Worm (Caenorhabditis elegans) whole organism, early embryonic: ENCODE results near the gene Y32B12B.2.

ENCODE experiments used
- B0310.2 ChIP-seq: sonication (generic microtip); optimal IDR thresholded peaks from 2 replicates; lab custom pipeline; 2016; ENCODE audit warnings: mild to moderate bottlenecking, missing genetic modification characterization, missing compliant biosample characterization
- F13C5.2 ChIP-seq: sonication (generic microtip); optimal IDR thresholded peaks from 2 replicates; lab custom pipeline; 2017; ENCODE audit warnings: mild to moderate bottlenecking, missing genetic modification characterization, inconsistent platforms, missing compliant biosample characterization
- ama-1 ChIP-seq: fragments of 150-350 bp; optimal IDR thresholded peaks from 2 replicates; lab custom pipeline; 2014
- ceh-36 ChIP-seq: sonication (generic microtip); optimal IDR thresholded peaks from 2 replicates; lab custom pipeline; 2016; ENCODE audit warnings: missing genetic modification characterization, inconsistent platforms, missing compliant biosample characterization
- flt-1 ChIP-seq: fragments of 200-800 bp; sonication (Bioruptor generic); IDR thresholded peaks from 2 replicates; pipeline ENCODE4 v1.3.6; 2022; ENCODE audit warnings: missing genetic modification characterization, missing compliant biosample characterization
- hmbx-1 ChIP-seq: sonication (generic microtip); optimal IDR thresholded peaks from 2 replicates; lab custom pipeline; 2016; ENCODE audit warnings: mild to moderate bottlenecking, missing genetic modification characterization, missing compliant biosample characterization
- hmg-4 ChIP-seq: fragments of 200-800 bp; sonication (Bioruptor generic); optimal IDR thresholded peaks from 2 replicates; lab custom pipeline; 2018; ENCODE audit warnings: mild to moderate bottlenecking, missing genetic modification characterization, missing compliant biosample characterization
- hnd-1 ChIP-seq: sonication (generic microtip); optimal IDR thresholded peaks from 2 replicates; lab custom pipeline; 2016; ENCODE audit warnings: missing genetic modification characterization, missing compliant biosample characterization
- pes-1 ChIP-seq: fragments of 200-800 bp; sonication (Bioruptor generic); IDR thresholded peaks from 2 replicates; pipeline ENCODE4 v1.3.6; 2022; ENCODE audit warnings: missing genetic modification reagents, missing genetic modification characterization, missing compliant biosample characterization
- scrt-1 ChIP-seq: fragments of 200-800 bp; sonication (Bioruptor generic); IDR thresholded peaks from 2 replicates; pipeline ENCODE4 v1.3.6; 2022; ENCODE audit warnings: missing genetic modification characterization, missing compliant biosample characterization
- tbx-11 ChIP-seq: fragments of 200-800 bp; sonication (Bioruptor generic); IDR thresholded peaks from 2 replicates; pipeline ENCODE4 v1.3.6; 2022; ENCODE audit warnings: missing genetic modification characterization, missing compliant biosample characterization
- tbx-37 ChIP-seq: fragments of 200-800 bp; sonication (Bioruptor generic); conservative IDR thresholded peaks from 2 replicates; pipeline ENCODE4 v1.3.6; 2022; ENCODE audit warnings: missing genetic modification reagents, missing genetic modification characterization, missing compliant biosample characterization
- tra-4 ChIP-seq: sonication (generic microtip); optimal IDR thresholded peaks from 2 replicates; lab custom pipeline; 2017; ENCODE audit warnings: missing genetic modification characterization, missing compliant biosample characterization

DNA sequence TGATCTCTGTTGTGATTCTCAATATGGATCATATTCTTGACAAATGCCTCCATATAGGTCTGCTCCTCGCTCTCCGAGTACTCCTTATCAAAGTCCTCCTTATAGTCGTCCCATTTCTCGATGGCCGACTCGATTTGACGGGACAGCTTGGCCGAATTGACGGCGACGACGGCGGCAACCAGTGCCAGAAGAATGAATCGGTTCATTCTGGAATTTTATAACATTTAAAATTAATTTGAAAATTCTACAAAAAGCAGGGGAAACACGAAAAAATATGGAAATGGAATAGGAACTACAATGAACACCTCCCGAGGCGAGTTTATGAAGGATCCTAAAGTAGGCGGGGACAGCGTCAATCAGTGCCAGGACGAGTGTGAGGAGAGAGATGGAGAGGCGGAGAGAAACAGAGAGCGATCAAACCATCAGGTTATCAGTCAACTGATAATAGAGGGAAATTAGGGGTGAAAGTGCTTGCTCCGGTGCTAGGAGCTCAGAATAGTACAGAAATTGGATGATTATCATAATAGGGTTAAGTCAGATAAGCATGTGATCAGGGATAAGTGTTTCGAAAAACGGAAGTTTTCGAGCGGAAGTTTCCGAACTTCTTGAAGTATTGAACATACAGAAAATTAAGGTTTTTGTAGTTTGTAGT lies 57.1 kb downstream of the Y32B12B.2 start, which contains the start of gene cpl-1:
- no peak for TF ChIP-seq ama-1 (lab: Kevin White, UChicago)
- no peak for TF ChIP-seq tbx-11 (GFP tag; lab: Robert Waterston, UW)
- TF ChIP-seq tra-4 (tag; lab: Kevin White, UChicago), result no peak
- TF ChIP-seq hmg-4 (GFP tag; lab: Kevin White, UChicago), result no peak
- no peak for TF ChIP-seq pes-1 (GFP tag; lab: Robert Waterston, UW)
- TF ChIP-seq hmbx-1, result no peak
- no peak for TF ChIP-seq B0310.2 (tag; lab: Kevin White, UChicago)
- TF ChIP-seq F13C5.2, result no peak
- TF ChIP-seq hnd-1 (tag; lab: Kevin White, UChicago), result no peak
- TF ChIP-seq scrt-1 (GFP tag; lab: Robert Waterston, UW), result no peak
- no peak for TF ChIP-seq ceh-36
- no peak for TF ChIP-seq flt-1
- TF ChIP-seq tbx-37 (GFP tag; lab: Robert Waterston, UW), result no peak
